Worm (Caenorhabditis elegans) whole organism, L4 larva: ENCODE measurements around the gene srh-31.

ENCODE experiments used
- F37D6.2 ChIP-seq: sonication (generic microtip); optimal IDR thresholded peaks from 2 replicates; lab custom pipeline; 2016; ENCODE audit warnings: mild to moderate bottlenecking, missing genetic modification characterization, missing compliant biosample characterization
- R02D3.7 ChIP-seq: fragments of 150-350 bp; sonication (generic microtip); optimal IDR thresholded peaks from 3 replicates; lab custom pipeline; 2014; ENCODE audit warnings: missing biosample characterization, missing genetic modification characterization
- ZK337.2 ChIP-seq: fragments of 200-800 bp; sonication (Bioruptor generic); IDR thresholded peaks from 2 replicates; pipeline ENCODE4 v1.3.6; 2022; ENCODE audit warnings: missing genetic modification reagents, missing genetic modification characterization, missing compliant biosample characterization
- ZK546.5 ChIP-seq, 2 experiments: sonication (generic microtip); optimal IDR thresholded peaks; 2 replicates each; lab custom pipeline; 2017; ENCODE audit warnings: missing biosample characterization in 2 of 2, missing genetic modification characterization in 2 of 2
- aly-2 ChIP-seq: sonication (generic microtip); optimal IDR thresholded peaks from 2 replicates; lab custom pipeline; 2018; ENCODE audit warnings: missing biosample characterization, missing genetic modification characterization
- attf-4 ChIP-seq: sonication (generic microtip); optimal IDR thresholded peaks from 3 replicates; lab custom pipeline; 2017; ENCODE audit warnings: missing biosample characterization, missing genetic modification characterization
- ceh-28 ChIP-seq: fragments of 150-350 bp; optimal IDR thresholded peaks from 2 replicates; lab custom pipeline; 2014; ENCODE audit warnings: missing biosample characterization, missing genetic modification reagents, missing genetic modification characterization
- ceh-32 ChIP-seq: sonication (generic microtip); optimal IDR thresholded peaks from 2 replicates; lab custom pipeline; 2016; ENCODE audit warnings: mild to moderate bottlenecking, missing genetic modification characterization, missing compliant biosample characterization; ENCODE audit not compliant: poor library complexity
- ceh-82 ChIP-seq: sonication (generic microtip); optimal IDR thresholded peaks from 2 replicates; lab custom pipeline; 2017; ENCODE audit warnings: missing biosample characterization, missing genetic modification characterization
- daf-16 ChIP-seq, 3 experiments: sonication (generic microtip); optimal IDR thresholded peaks; 2 replicates each; lab custom pipeline; 2016 to 2017; ENCODE audit warnings: missing genetic modification characterization in 3 of 3, missing genetic modification reagents in 3 of 3, mild to moderate bottlenecking in 2 of 3, missing compliant biosample characterization in 2 of 3, missing biosample characterization in 1 of 3, moderate library complexity in 1 of 3
- daf-19 ChIP-seq: fragments of 200-800 bp; sonication (Bioruptor generic); conservative IDR thresholded peaks from 2 replicates; pipeline ENCODE4 v1.3.6; 2022; ENCODE audit warnings: missing genetic modification characterization, missing compliant biosample characterization
- dmd-6 ChIP-seq: fragments of 200-800 bp; sonication (Bioruptor generic); IDR thresholded peaks from 2 replicates; pipeline ENCODE4 v1.3.6; 2022; ENCODE audit warnings: missing genetic modification reagents, missing genetic modification characterization, missing compliant biosample characterization
- dpl-1 ChIP-seq: fragments of 150-350 bp; optimal IDR thresholded peaks from 2 replicates; lab custom pipeline; 2014; ENCODE audit warnings: missing biosample characterization, missing genetic modification reagents, missing genetic modification characterization
- dve-1 ChIP-seq: sonication (generic microtip); optimal IDR thresholded peaks from 2 replicates; lab custom pipeline; 2017; ENCODE audit warnings: antibody characterized with exemption, mild to moderate bottlenecking, missing genetic modification characterization, missing compliant biosample characterization; ENCODE audit not compliant: insufficient read depth
- egl-27 ChIP-seq: sonication (generic microtip); optimal IDR thresholded peaks from 3 replicates; lab custom pipeline; 2017; ENCODE audit warnings: missing biosample characterization, missing genetic modification reagents, missing genetic modification characterization
- gei-8 ChIP-seq: fragments of 200-800 bp; sonication (Bioruptor generic); optimal IDR thresholded peaks from 2 replicates; lab custom pipeline; 2018; ENCODE audit warnings: mild to moderate bottlenecking, missing genetic modification characterization, missing compliant biosample characterization
- hlh-11 ChIP-seq: fragments of 200-800 bp; sonication (Bioruptor generic); optimal IDR thresholded peaks from 2 replicates; lab custom pipeline; 2018; ENCODE audit warnings: mild to moderate bottlenecking, missing genetic modification characterization, missing compliant biosample characterization
- hlh-30 ChIP-seq: sonication (generic microtip); optimal IDR thresholded peaks from 2 replicates; lab custom pipeline; 2017; ENCODE audit warnings: antibody characterized with exemption, mild to moderate bottlenecking, missing genetic modification characterization, missing compliant biosample characterization; ENCODE audit not compliant: insufficient read depth
- hmg-1.1 ChIP-seq: fragments of 200-800 bp; sonication (Bioruptor generic); IDR thresholded peaks from 2 replicates; pipeline ENCODE4 v1.3.6; 2022; ENCODE audit warnings: missing genetic modification reagents, missing genetic modification characterization, missing compliant biosample characterization
- lim-7 ChIP-seq: fragments of 200-800 bp; sonication (Bioruptor generic); IDR thresholded peaks from 2 replicates; pipeline ENCODE4 v1.3.6; 2022; ENCODE audit warnings: missing genetic modification characterization, missing compliant biosample characterization
- lin-1 ChIP-seq: fragments of 200-800 bp; sonication (Bioruptor generic); IDR thresholded peaks from 2 replicates; pipeline ENCODE4 v1.3.6; 2022; ENCODE audit warnings: missing genetic modification reagents, missing genetic modification characterization, missing compliant biosample characterization
- lin-13 ChIP-seq: fragments of 150-350 bp; optimal IDR thresholded peaks from 2 replicates; lab custom pipeline; 2014; ENCODE audit warnings: missing biosample characterization, missing genetic modification reagents, missing genetic modification characterization
- lin-39 ChIP-seq: fragments of 150-350 bp; optimal IDR thresholded peaks from 2 replicates; lab custom pipeline; 2014; ENCODE audit warnings: missing biosample characterization, missing genetic modification reagents, missing genetic modification characterization
- madf-5 ChIP-seq, 2 experiments: fragments of 200-800 bp; sonication (Bioruptor generic); IDR thresholded peaks; 2 replicates each; pipeline ENCODE4 v1.3.6; 2022; ENCODE audit warnings: missing compliant biosample characterization in 2 of 2, missing genetic modification characterization in 2 of 2
- madf-9 ChIP-seq: fragments of 200-800 bp; sonication (Bioruptor generic); conservative IDR thresholded peaks from 2 replicates; pipeline ENCODE4 v1.3.6; 2022; ENCODE audit warnings: missing genetic modification reagents, missing genetic modification characterization, missing compliant biosample characterization
- mdl-1 ChIP-seq, 2 experiments: fragments of 150-350 bp in 1 of 2; sonication (generic microtip) in 1 of 2; optimal IDR thresholded peaks; 2 replicates each; lab custom pipeline; 2014 to 2017; ENCODE audit warnings: missing biosample characterization in 2 of 2, missing genetic modification characterization in 2 of 2
- mdt-29 ChIP-seq: fragments of 200-800 bp; sonication (Bioruptor generic); IDR thresholded peaks from 2 replicates; pipeline ENCODE4 v1.3.6; 2022; ENCODE audit warnings: missing genetic modification reagents, missing genetic modification characterization, missing compliant biosample characterization
- mep-1 ChIP-seq: fragments of 150-350 bp; sonication (generic microtip); optimal IDR thresholded peaks from 3 replicates; lab custom pipeline; 2014; ENCODE audit warnings: missing biosample characterization, missing genetic modification characterization
- mxl-2 ChIP-seq: fragments of 200-800 bp; sonication (Bioruptor generic); conservative IDR thresholded peaks from 2 replicates; pipeline ENCODE4 v1.3.6; 2022; ENCODE audit warnings: missing genetic modification reagents, missing genetic modification characterization, missing compliant biosample characterization
- mxl-3 ChIP-seq: fragments of 200-800 bp; sonication (Bioruptor generic); optimal IDR thresholded peaks from 2 replicates; lab custom pipeline; 2018; ENCODE audit warnings: mild to moderate bottlenecking, missing genetic modification characterization, missing compliant biosample characterization
- nhr-10 ChIP-seq: fragments of 150-350 bp; optimal IDR thresholded peaks from 2 replicates; lab custom pipeline; 2014; ENCODE audit warnings: missing biosample characterization, missing genetic modification characterization
- nhr-102 ChIP-seq: sonication (generic microtip); optimal IDR thresholded peaks from 2 replicates; lab custom pipeline; 2016; ENCODE audit warnings: mild to moderate bottlenecking, missing genetic modification characterization, moderate library complexity, missing compliant biosample characterization
- nhr-237 ChIP-seq: sonication (generic microtip); optimal IDR thresholded peaks from 2 replicates; lab custom pipeline; 2017; ENCODE audit warnings: missing biosample characterization, missing genetic modification characterization
- nhr-25 ChIP-seq: sonication (generic microtip); optimal IDR thresholded peaks from 2 replicates; lab custom pipeline; 2017; ENCODE audit warnings: missing genetic modification characterization, mild to moderate bottlenecking, missing compliant biosample characterization, antibody characterized with exemption, moderate library complexity, borderline replicate concordance; ENCODE audit not compliant: insufficient read depth
- nhr-41 ChIP-seq: fragments of 200-800 bp; sonication (Bioruptor generic); IDR thresholded peaks from 2 replicates; pipeline ENCODE4 v1.3.6; 2022; ENCODE audit warnings: missing genetic modification reagents, missing genetic modification characterization, missing compliant biosample characterization
- nhr-48 ChIP-seq: sonication (generic microtip); optimal IDR thresholded peaks from 2 replicates; lab custom pipeline; 2016; ENCODE audit warnings: mild to moderate bottlenecking, missing genetic modification characterization, missing compliant biosample characterization
- nhr-6 ChIP-seq: fragments of 150-350 bp; optimal IDR thresholded peaks from 2 replicates; lab custom pipeline; 2014; ENCODE audit warnings: missing biosample characterization, missing genetic modification characterization
- nhr-77 ChIP-seq: fragments of 150-350 bp; optimal IDR thresholded peaks from 2 replicates; lab custom pipeline; 2014; ENCODE audit warnings: missing biosample characterization, missing genetic modification characterization
- pha-4 ChIP-seq, 2 experiments: fragments of 150-350 bp in 1 of 2; fragments of 200-800 bp in 1 of 2; sonication (Bioruptor generic) in 1 of 2; IDR thresholded peaks in 1 of 2; optimal IDR thresholded peaks in 1 of 2; 2 replicates each; pipeline versions ENCODE4 v1.3.6 to Lab custom; 2014 to 2022; ENCODE audit warnings: missing genetic modification characterization in 2 of 2, missing genetic modification reagents in 2 of 2, missing biosample characterization in 1 of 2, missing compliant biosample characterization in 1 of 2
- php-3 ChIP-seq: fragments of 200-800 bp; sonication (Bioruptor generic); IDR thresholded peaks from 2 replicates; pipeline ENCODE4 v1.3.6; 2022; ENCODE audit warnings: missing genetic modification reagents, missing genetic modification characterization, missing compliant biosample characterization
- spr-3 ChIP-seq: fragments of 200-800 bp; sonication (Bioruptor generic); optimal IDR thresholded peaks from 2 replicates; lab custom pipeline; 2018; ENCODE audit warnings: mild to moderate bottlenecking, missing genetic modification characterization, missing compliant biosample characterization
- tag-97 ChIP-seq: fragments of 200-800 bp; sonication (Bioruptor generic); IDR thresholded peaks from 2 replicates; pipeline ENCODE4 v1.3.6; 2022; ENCODE audit warnings: missing genetic modification characterization, missing compliant biosample characterization
- tra-1 ChIP-seq: fragments of 200-800 bp; sonication (Bioruptor generic); IDR thresholded peaks from 2 replicates; pipeline ENCODE4 v1.3.6; 2022; ENCODE audit warnings: missing genetic modification reagents, missing genetic modification characterization, missing compliant biosample characterization
- unc-39 ChIP-seq: sonication (generic microtip); optimal IDR thresholded peaks from 2 replicates; lab custom pipeline; 2017; ENCODE audit warnings: missing biosample characterization, missing genetic modification characterization
- zag-1 ChIP-seq: fragments of 150-350 bp; optimal IDR thresholded peaks from 2 replicates; lab custom pipeline; 2014; ENCODE audit warnings: missing biosample characterization, missing genetic modification characterization

The srh-31 gene

DNA sequence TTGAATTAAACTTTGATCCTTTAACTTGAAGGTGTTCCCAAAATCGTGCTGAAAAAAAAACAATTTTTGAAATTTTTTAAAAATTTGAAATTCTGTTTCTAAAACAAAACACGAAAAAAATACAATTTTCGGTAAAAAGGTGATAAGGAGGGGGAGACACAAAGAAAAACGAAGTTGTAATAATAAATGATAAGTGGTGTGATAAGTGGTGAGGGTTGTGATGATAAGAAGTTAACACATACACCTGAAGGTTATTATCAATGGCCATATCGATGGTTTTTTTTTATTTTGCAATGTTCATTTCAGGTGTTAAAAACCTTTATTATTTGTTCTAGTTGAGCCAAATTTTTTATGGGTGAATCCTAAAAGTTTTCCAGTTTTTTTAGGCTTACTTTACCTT lies 7.2 kb downstream of the srh-31 start, which contains the start of gene twk-33 (continued):
- TF ChIP-seq lim-7 (GFP tag; lab: Robert Waterston, UW) (no peak), daf-19 (GFP tag; lab: Robert Waterston, UW) (no peak), gei-8 (no peak), ceh-32 (tag; lab: Kevin White, UChicago) (no peak)

DNA sequence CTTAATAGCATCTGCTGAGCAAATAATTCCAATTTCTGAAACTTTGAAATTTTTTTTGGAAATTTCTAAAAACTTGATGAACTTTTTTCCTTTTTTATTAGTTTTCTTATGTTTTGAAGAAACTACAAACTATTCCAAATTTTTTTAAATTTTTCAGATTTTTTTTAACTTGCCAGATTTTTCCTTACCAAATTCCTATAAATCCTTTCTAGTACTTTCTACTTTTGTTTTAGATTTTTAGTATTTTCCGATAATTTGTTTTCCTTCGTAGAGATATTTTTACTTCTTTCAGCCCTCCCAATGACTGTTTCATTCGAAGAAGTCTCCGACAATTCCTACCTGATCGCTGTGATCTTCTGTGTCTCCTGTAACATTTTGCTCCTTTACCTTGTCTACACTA lies 11.5 kb downstream of the srh-31 start, which contains the start of gene str-77:
Gene str-77 (plus strand): TSS at position 301 of the 400 bp plus-strand sequence.
- TF ChIP-seq dmd-6 (no peak), mxl-2 (GFP tag; lab: Robert Waterston, UW) (no peak), ceh-82 (no peak), F37D6.2 (tag; lab: Kevin White, UChicago) (no peak), lin-1 (GFP tag; lab: Robert Waterston, UW) (no peak), nhr-6 (no peak), hmg-1.1 (GFP tag; lab: Robert Waterston, UW) (no peak), R02D3.7 (no peak), dve-1 (tag; lab: Kevin White, UChicago) (no peak), mdt-29 (no peak)

DNA sequence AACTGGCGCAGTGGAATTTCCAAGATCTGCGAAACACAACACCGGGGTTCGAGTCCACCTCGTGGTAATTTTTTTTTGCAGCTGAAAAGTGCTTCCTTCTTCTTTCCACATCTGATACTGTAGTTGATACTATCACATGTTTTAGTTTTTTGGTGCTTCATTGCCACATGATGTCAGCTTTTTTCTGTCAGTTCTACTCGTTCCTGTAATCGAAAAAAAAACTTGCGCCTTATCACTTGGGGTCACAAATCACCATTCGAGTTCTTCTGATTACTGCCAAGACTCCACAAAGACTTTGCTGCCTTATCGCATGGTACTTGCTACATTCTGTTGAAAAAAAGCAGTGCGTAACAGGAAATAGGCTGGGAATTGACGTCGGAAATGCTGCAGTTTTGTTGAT lies 14.6 kb downstream of the srh-31 start:
- TF ChIP-seq zag-1 (no peak), lin-13 (GFP tag; lab: Kevin White, UChicago) (no peak), mxl-2 (GFP tag; lab: Robert Waterston, UW) (no peak), ZK546.5 (tag; optimal IDR thresholded peaks at IDR 0.05; lab: Kevin White, UChicago) (no peak), spr-3 (GFP tag; lab: Kevin White, UChicago) (no peak), gei-8 (no peak), hlh-30 (peak; percentile 53), nhr-48 (tag; lab: Kevin White, UChicago) (peak; percentile 70), ZK337.2 (no peak), tag-97 (no peak), tra-1 (GFP tag; lab: Robert Waterston, UW) (peak; percentile 79), daf-16 (GFP tag; optimal IDR thresholded peaks at IDR 0.05; lab: Kevin White, UChicago) (no peak), daf-16 (tag; optimal IDR thresholded peaks at IDR 0.05; lab: Kevin White, UChicago) (peak; percentile 94), mdl-1 (tag; optimal IDR thresholded peaks at IDR 0.05; lab: Kevin White, UChicago) (peak in 1 of 2 experiments; percentile 41), egl-27 (tag; lab: Kevin White, UChicago) (no peak), attf-4 (no peak), nhr-77 (tag; lab: Kevin White, UChicago) (peak; percentile 78), madf-9 (GFP tag; lab: Robert Waterston, UW) (no peak), nhr-102 (peak; percentile 78), lin-1 (GFP tag; lab: Robert Waterston, UW) (peak; percentile 85; the same call in 1 of the 2 replicates), unc-39 (tag; lab: Kevin White, UChicago) (no peak), php-3 (peak; percentile 85), lin-39 (tag; lab: Kevin White, UChicago) (no peak), dve-1 (tag; lab: Kevin White, UChicago) (peak; percentile 87), mep-1 (peak; percentile 40), aly-2 (tag; lab: Kevin White, UChicago) (no peak), nhr-25 (tag; lab: Kevin White, UChicago) (no peak), nhr-10 (tag; lab: Kevin White, UChicago) (peak; percentile 58), daf-19 (GFP tag; lab: Robert Waterston, UW) (no peak), mxl-3 (GFP tag; lab: Kevin White, UChicago) (peak; percentile 2), dpl-1 (no peak), ceh-28 (tag; lab: Kevin White, UChicago) (no peak), hlh-11 (peak; percentile 91), nhr-237 (tag; lab: Kevin White, UChicago) (no peak), madf-5 (GFP tag; IDR thresholded peaks at IDR 0.05; lab: Robert Waterston, UW) (no peak), pha-4 (GFP tag; IDR thresholded peaks at IDR 0.05; lab: Robert Waterston, UW) (0 out of 2 replicates have a peak, but pooled peaks have one; percentile 52), pha-4 (tag; optimal IDR thresholded peaks at IDR 0.05; lab: Kevin White, UChicago) (no peak), nhr-6 (no peak), nhr-41 (GFP tag; lab: Robert Waterston, UW) (no peak), mdt-29 (peak; percentile 67)
